Worm (Caenorhabditis elegans) whole organism, L4 larva: ENCODE data around the gene oac-21.

Source experiments
- ama-1 ChIP-seq: fragments of 150-350 bp; optimal IDR thresholded peaks from 2 replicates; lab custom pipeline; 2014; ENCODE audit warnings: inconsistent platforms, mixed read lengths
- ces-1 ChIP-seq: fragments of 150-350 bp; sonication (generic microtip); optimal IDR thresholded peaks from 4 replicates; lab custom pipeline; 2014; ENCODE audit warnings: missing biosample characterization, missing genetic modification reagents, missing genetic modification characterization
- dpl-1 ChIP-seq: fragments of 150-350 bp; optimal IDR thresholded peaks from 2 replicates; lab custom pipeline; 2014; ENCODE audit warnings: missing biosample characterization, missing genetic modification reagents, missing genetic modification characterization
- lin-29 ChIP-seq: fragments of 200-800 bp; sonication (Bioruptor generic); IDR thresholded peaks from 2 replicates; pipeline ENCODE4 v1.3.6; 2022; ENCODE audit warnings: missing genetic modification reagents, missing genetic modification characterization, missing compliant biosample characterization
- nhr-237 ChIP-seq: sonication (generic microtip); optimal IDR thresholded peaks from 2 replicates; lab custom pipeline; 2017; ENCODE audit warnings: missing biosample characterization, missing genetic modification characterization
- pha-4 ChIP-seq, 2 experiments: fragments of 150-350 bp in 1 of 2; fragments of 200-800 bp in 1 of 2; sonication (Bioruptor generic) in 1 of 2; IDR thresholded peaks in 1 of 2; optimal IDR thresholded peaks in 1 of 2; 2 replicates each; pipeline versions ENCODE4 v1.3.6 to Lab custom; 2014 to 2022; ENCODE audit warnings: missing genetic modification characterization in 2 of 2, missing genetic modification reagents in 2 of 2, missing biosample characterization in 1 of 2, missing compliant biosample characterization in 1 of 2
- snpc-4 ChIP-seq: fragments of 150-350 bp; optimal IDR thresholded peaks from 2 replicates; lab custom pipeline; 2014; ENCODE audit warnings: missing biosample characterization, missing genetic modification characterization
- unc-130 ChIP-seq: sonication (generic microtip); optimal IDR thresholded peaks from 2 replicates; lab custom pipeline; 2016; ENCODE audit warnings: missing genetic modification reagents, missing genetic modification characterization, missing compliant biosample characterization

- TF ChIP-seq dpl-1 (GFP tag; lab: Kevin White, UChicago), result no peak
- no peak for TF ChIP-seq snpc-4 (tag; lab: Kevin White, UChicago)
- no peak for TF ChIP-seq unc-130
- no peak for TF ChIP-seq ces-1 (GFP tag; lab: Kevin White, UChicago)
- TF ChIP-seq ama-1, result no peak
- no peak for TF ChIP-seq nhr-237 (tag; lab: Kevin White, UChicago)
- no peak for TF ChIP-seq lin-29 (GFP tag; lab: Robert Waterston, UW)
- TF ChIP-seq pha-4 (GFP tag; IDR thresholded peaks at IDR 0.05; lab: Robert Waterston, UW), result no peak
- TF ChIP-seq pha-4 (tag; optimal IDR thresholded peaks at IDR 0.05; lab: Kevin White, UChicago), result no peak
These were observed 26.2 kb downstream of the oac-21 start, which contains the start of gene srz-20 for ce11 chrIV:3915296-3915695.
